Worm (Caenorhabditis elegans): Measurements from ENCODE around the gene C09B9.2.

DNA sequence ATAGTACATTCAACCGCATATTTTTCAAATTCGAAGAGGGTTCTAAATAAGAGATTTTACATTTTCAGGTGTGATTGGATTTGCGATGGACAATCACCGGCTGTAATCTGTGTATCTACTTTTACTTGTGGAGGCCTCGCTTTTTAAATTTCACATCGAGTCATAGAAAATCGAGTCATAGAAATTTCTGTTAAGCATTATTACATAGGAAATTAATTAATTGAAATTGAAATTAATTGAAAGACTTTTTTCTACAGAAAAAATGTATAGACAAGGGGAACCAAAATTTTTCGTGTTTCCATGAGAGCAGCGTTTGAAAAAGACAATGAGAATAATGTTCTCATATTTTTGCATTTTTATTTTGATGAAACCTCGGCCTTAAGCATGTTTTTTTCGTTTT, 45.3 kb upstream of the C09B9.2 start, which contains the start of gene clec-176:
- TF ChIP-seq F49E8.2 (tag; optimal IDR thresholded peaks at IDR 0.05; ENCODE audit: borderline replicate concordance) = no peak
- TF ChIP-seq nhr-111 (GFP tag; optimal IDR thresholded peaks at IDR 0.05) = no peak
- TF ChIP-seq zip-11 (GFP tag; IDR thresholded peaks at IDR 0.05) = no peak
- no peak for TF ChIP-seq nhr-11 (tag; optimal IDR thresholded peaks at IDR 0.05)
- no peak for TF ChIP-seq egl-27 (tag; optimal IDR thresholded peaks at IDR 0.05)
- no peak for TF ChIP-seq lir-3 (tag; optimal IDR thresholded peaks at IDR 0.05)
- no peak for TF ChIP-seq ZK546.5 (tag; optimal IDR thresholded peaks at IDR 0.05)
- no peak for TF ChIP-seq lin-13 (GFP tag; optimal IDR thresholded peaks at IDR 0.05)
- TF ChIP-seq zip-2 (tag; optimal IDR thresholded peaks at IDR 0.05) = no peak
